Worm (Caenorhabditis elegans) whole organism, late embryonic: ENCODE results near the gene F32D8.11.

ENCODE experiments used
- ama-1 ChIP-seq: fragments of 150-350 bp; optimal IDR thresholded peaks from 2 replicates; lab custom pipeline; 2014
- elt-4 ChIP-seq: sonication (generic microtip); optimal IDR thresholded peaks from 2 replicates; lab custom pipeline; 2016; ENCODE audit warnings: missing genetic modification characterization, missing compliant biosample characterization
- fkh-10 ChIP-seq: fragments of 150-350 bp; optimal IDR thresholded peaks from 2 replicates; lab custom pipeline; 2014; ENCODE audit warnings: missing biosample characterization, missing genetic modification reagents, missing genetic modification characterization
- fkh-6 ChIP-seq: sonication (generic microtip); optimal IDR thresholded peaks from 2 replicates; lab custom pipeline; 2016; ENCODE audit warnings: missing genetic modification characterization, missing compliant biosample characterization
- nhr-11 ChIP-seq: fragments of 150-350 bp; optimal IDR thresholded peaks from 2 replicates; lab custom pipeline; 2014; ENCODE audit warnings: missing biosample characterization, missing genetic modification characterization
- odd-2 ChIP-seq: sonication (generic microtip); optimal IDR thresholded peaks from 2 replicates; lab custom pipeline; 2017; ENCODE audit warnings: antibody characterized with exemption, mild to moderate bottlenecking, missing genetic modification characterization, missing compliant biosample characterization
- pqm-1 ChIP-seq: sonication (generic microtip); optimal IDR thresholded peaks from 2 replicates; lab custom pipeline; 2016; ENCODE audit warnings: missing genetic modification characterization, missing compliant biosample characterization
- pros-1 ChIP-seq: fragments of 150-350 bp; optimal IDR thresholded peaks from 2 replicates; lab custom pipeline; 2014; ENCODE audit warnings: missing biosample characterization, missing genetic modification reagents, missing genetic modification characterization

ce11 chrV:10880138-10880882 is 8.6 kb downstream of the F32D8.11 start, which contains the start of gene F32D8.1:
- TF ChIP-seq odd-2 (tag; lab: Kevin White, UChicago) = no peak
- no peak for TF ChIP-seq elt-4 (tag; lab: Kevin White, UChicago)
- TF ChIP-seq fkh-6 (tag; lab: Kevin White, UChicago) = no peak
- TF ChIP-seq nhr-11 (tag; lab: Kevin White, UChicago) = no peak
- no peak for TF ChIP-seq fkh-10 (GFP tag; lab: Kevin White, UChicago)
- TF ChIP-seq pqm-1 = no peak
- no peak for TF ChIP-seq ama-1 (lab: Kevin White, UChicago)
- TF ChIP-seq pros-1 (tag; lab: Kevin White, UChicago) = no peak
